Worm (Caenorhabditis elegans) whole organism, dauer: Measurements from ENCODE around the gene tmd-2.
"Not testable (repeated sequence)": the region's sequence is repeated elsewhere in the genome, so short reads cannot be mapped to it uniquely, and the experiment has no call there.

Experiments used
- unc-62 ChIP-seq: sonication (generic microtip); optimal IDR thresholded peaks from 2 replicates; lab custom pipeline; 2017; ENCODE audit warnings: missing biosample characterization, missing genetic modification reagents, missing genetic modification characterization

tmd-2 gene

ce11 chrV:8311210-8311609 is 23.2 kb upstream of the tmd-2 start, which contains the start of gene W02D7.12:
Gene W02D7.12 (plus strand): TSS chrV:8311510.
- no peak for TF ChIP-seq unc-62 (GFP tag; lab: Kevin White, UChicago)

- TF ChIP-seq unc-62 (GFP tag; lab: Kevin White, UChicago): no peak
These were observed 16.3 kb upstream of the tmd-2 start, which contains the start of gene clec-219 for ce11 chrV:8318135-8318534. Gene clec-219 (plus strand): TSS chrV:8318435.

ce11 chrV:8323545-8323944 is 10.9 kb upstream of the tmd-2 start:
- no peak for TF ChIP-seq unc-62 (GFP tag; lab: Kevin White, UChicago)

ce11 chrV:8325906-8326305 is 8.6 kb upstream of the tmd-2 start:
- TF ChIP-seq unc-62 (GFP tag; lab: Kevin White, UChicago): no peak

- TF ChIP-seq unc-62 (GFP tag; lab: Kevin White, UChicago): no peak
These were observed 7.4 kb upstream of the tmd-2 start for ce11 chrV:8327080-8327479.

- no peak for TF ChIP-seq unc-62 (GFP tag; lab: Kevin White, UChicago)
These were observed 1.2 kb downstream of the tmd-2 start for ce11 chrV:8335620-8336019.

ce11 chrV:8340924-8341323 is 6.5 kb downstream of the tmd-2 start, which contains the start of gene C08D8.7:
Gene C08D8.7 (plus strand): TSS chrV:8341224.
- TF ChIP-seq unc-62 (GFP tag; lab: Kevin White, UChicago): not testable (repeated sequence)

ce11 chrV:8342416-8342815 is 8.0 kb downstream of the tmd-2 start:
- TF ChIP-seq unc-62 (GFP tag; lab: Kevin White, UChicago): no peak

ce11 chrV:8345436-8345835 is 11.0 kb downstream of the tmd-2 start, which contains the start of gene C08D8.1:
Gene C08D8.1 (plus strand): TSS chrV:8345759.
- no peak for TF ChIP-seq unc-62 (GFP tag; lab: Kevin White, UChicago)

- TF ChIP-seq unc-62 (GFP tag; lab: Kevin White, UChicago): no peak
These were observed 14.5 kb downstream of the tmd-2 start for ce11 chrV:8348959-8349389.

- TF ChIP-seq unc-62 (GFP tag; lab: Kevin White, UChicago): no peak
These were observed 15.5 kb downstream of the tmd-2 start for ce11 chrV:8349950-8350349.

- TF ChIP-seq unc-62 (GFP tag; lab: Kevin White, UChicago): no peak
These were observed 16.9 kb downstream of the tmd-2 start, which contains the start of gene srsx-22 for ce11 chrV:8351371-8351770. Gene srsx-22 (plus strand): TSS chrV:8351671.

ce11 chrV:8355435-8356212 is 21.2 kb downstream of the tmd-2 start, which contains the start of gene mom-2:
Gene mom-2 (plus strand): TSS chrV:8355988.
- TF ChIP-seq unc-62 (GFP tag; lab: Kevin White, UChicago): no peak

ce11 chrV:8357756-8358155 is 23.3 kb downstream of the tmd-2 start:
- TF ChIP-seq unc-62 (GFP tag; lab: Kevin White, UChicago): no peak

ce11 chrV:8358702-8359101 is 24.2 kb downstream of the tmd-2 start:
- no peak for TF ChIP-seq unc-62 (GFP tag; lab: Kevin White, UChicago)

- no peak for TF ChIP-seq unc-62 (GFP tag; lab: Kevin White, UChicago)
These were observed 24.7 kb downstream of the tmd-2 start, which contains the start of gene mpdu-1 for ce11 chrV:8359113-8359564. Gene mpdu-1 (minus strand): TSS chrV:8359163.

ce11 chrV:8359792-8360191 is 25.3 kb downstream of the tmd-2 start, which contains the start of gene F38E1.6:
Gene F38E1.6 (plus strand): TSS chrV:8360092.
- TF ChIP-seq unc-62 (GFP tag; lab: Kevin White, UChicago): no peak
